Worm (Caenorhabditis elegans) whole organism, L1 larva: ENCODE measurements around the gene nck-1.

ENCODE experiments used
- C04F5.9 ChIP-seq: sonication (generic microtip); optimal IDR thresholded peaks from 2 replicates; lab custom pipeline; 2016; ENCODE audit warnings: missing genetic modification characterization, missing compliant biosample characterization
- F16B12.6 ChIP-seq: fragments of 150-350 bp; optimal IDR thresholded peaks from 2 replicates; lab custom pipeline; 2014; ENCODE audit warnings: missing biosample characterization, missing genetic modification characterization
- blmp-1 ChIP-seq: fragments of 150-350 bp; optimal IDR thresholded peaks from 2 replicates; lab custom pipeline; 2014; ENCODE audit warnings: missing biosample characterization, missing genetic modification characterization
- ceh-63 ChIP-seq: fragments of 200-800 bp; sonication (Bioruptor generic); optimal IDR thresholded peaks from 2 replicates; lab custom pipeline; 2018; ENCODE audit warnings: mild to moderate bottlenecking, missing genetic modification characterization, missing compliant biosample characterization
- ceh-82 ChIP-seq, 3 experiments: fragments of 150-350 bp in 1 of 3; sonication (generic microtip) in 2 of 3; optimal IDR thresholded peaks; 2 replicates each; lab custom pipeline; 2014 to 2017; ENCODE audit warnings: missing biosample characterization in 3 of 3, missing genetic modification characterization in 3 of 3
- ceh-90 ChIP-seq: sonication (generic microtip); optimal IDR thresholded peaks from 2 replicates; lab custom pipeline; 2016; ENCODE audit warnings: missing genetic modification characterization, missing compliant biosample characterization
- elt-3 ChIP-seq, 6 experiments: fragments of 150-350 bp in 1 of 6; sonication (generic microtip); optimal IDR thresholded peaks; 2 replicates each; lab custom pipeline; 2017 to 2018; ENCODE audit warnings: missing biosample characterization in 6 of 6, missing genetic modification characterization in 6 of 6, inconsistent platforms in 1 of 6
- lin-13 ChIP-seq: fragments of 150-350 bp; optimal IDR thresholded peaks from 2 replicates; lab custom pipeline; 2014; ENCODE audit warnings: missing biosample characterization, missing genetic modification reagents, missing genetic modification characterization
- lin-39 ChIP-seq: fragments of 150-350 bp; optimal IDR thresholded peaks from 2 replicates; lab custom pipeline; 2014; ENCODE audit warnings: missing biosample characterization, missing genetic modification reagents, missing genetic modification characterization
- nhr-11 ChIP-seq: fragments of 150-350 bp; optimal IDR thresholded peaks from 2 replicates; lab custom pipeline; 2014; ENCODE audit warnings: missing biosample characterization, missing genetic modification characterization
- nhr-237 ChIP-seq: fragments of 150-350 bp; optimal IDR thresholded peaks from 2 replicates; lab custom pipeline; 2014; ENCODE audit warnings: missing biosample characterization, missing genetic modification characterization
- nhr-77 ChIP-seq: fragments of 150-350 bp; optimal IDR thresholded peaks from 2 replicates; lab custom pipeline; 2014; ENCODE audit warnings: missing biosample characterization, missing genetic modification characterization
- snpc-4 ChIP-seq: fragments of 150-350 bp; optimal IDR thresholded peaks from 2 replicates; lab custom pipeline; 2014; ENCODE audit warnings: missing biosample characterization, missing genetic modification characterization
- unc-62 ChIP-seq: fragments of 150-350 bp; optimal IDR thresholded peaks from 2 replicates; lab custom pipeline; 2014; ENCODE audit warnings: missing biosample characterization, missing genetic modification reagents, missing genetic modification characterization

DNA sequence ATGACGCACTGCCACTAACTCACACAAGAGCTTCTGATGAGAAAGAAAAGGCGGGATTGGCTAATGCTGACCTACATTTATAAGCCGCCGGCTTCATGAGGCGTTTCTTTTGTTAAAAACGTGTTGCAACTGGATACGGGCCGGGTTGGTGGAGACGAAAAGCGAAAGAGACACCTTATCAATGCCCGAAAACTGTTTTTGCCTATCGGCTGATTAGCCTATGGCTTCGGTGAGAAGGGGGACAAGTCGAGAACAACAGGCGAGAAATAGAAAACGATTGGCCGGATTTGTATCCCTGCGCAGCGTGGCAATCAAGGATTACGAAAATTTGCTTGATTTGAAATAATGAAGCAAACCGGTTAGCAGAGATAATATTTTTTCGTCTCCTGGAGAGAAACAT, 41.8 kb downstream of the nck-1 start, which contains the start of gene F09F9.2:
- no peak for TF ChIP-seq nhr-237 (tag; lab: Kevin White, UChicago)
- TF ChIP-seq elt-3 (tag; optimal IDR thresholded peaks at IDR 0.05; lab: Kevin White, UChicago): no peak
- TF ChIP-seq blmp-1: peak; percentile 76
- no peak for TF ChIP-seq nhr-77 (tag; lab: Kevin White, UChicago)
- TF ChIP-seq ceh-90 (tag; lab: Kevin White, UChicago): no peak
- no peak for TF ChIP-seq lin-39 (tag; lab: Kevin White, UChicago)
- no peak for TF ChIP-seq nhr-11
- no peak for TF ChIP-seq unc-62
- TF ChIP-seq lin-13 (GFP tag; lab: Kevin White, UChicago): no peak
- no peak for TF ChIP-seq C04F5.9 (tag; lab: Kevin White, UChicago)
- TF ChIP-seq snpc-4 (tag; lab: Kevin White, UChicago): no peak
- no peak for TF ChIP-seq ceh-82 (tag; optimal IDR thresholded peaks at IDR 0.05; lab: Kevin White, UChicago)
- TF ChIP-seq F16B12.6 (tag; lab: Kevin White, UChicago): no peak
- no peak for TF ChIP-seq ceh-63 (GFP tag; lab: Kevin White, UChicago)
